Fruit fly (Drosophila melanogaster) whole organism, adult: Measurements from ENCODE around the gene Nfs1.

Experiments
- CG11617 ChIP-seq: fragments of 200-800 bp; sonication (Bioruptor generic); optimal IDR thresholded peaks from 2 replicates; lab custom pipeline; 2017; ENCODE audit warnings: mild to moderate bottlenecking, missing biosample characterization, missing genetic modification reagents, missing genetic modification characterization
- CG12768 ChIP-seq: fragments of 200-800 bp; sonication (Bioruptor generic); optimal IDR thresholded peaks from 2 replicates; lab custom pipeline; 2017; ENCODE audit warnings: missing biosample characterization, missing genetic modification characterization, mild to moderate bottlenecking, moderate library complexity, missing genetic modification reagents
- CG14711 ChIP-seq: fragments of 200-800 bp; sonication (Bioruptor generic); optimal IDR thresholded peaks from 2 replicates; lab custom pipeline; 2018; ENCODE audit warnings: missing biosample characterization, mild to moderate bottlenecking, missing genetic modification characterization, moderate library complexity
- CG1620 ChIP-seq: fragments of 200-800 bp; sonication (Bioruptor generic); optimal IDR thresholded peaks from 2 replicates; lab custom pipeline; 2016; ENCODE audit warnings: missing biosample characterization, missing genetic modification characterization
- CG33017 ChIP-seq: fragments of 200-800 bp; sonication (Bioruptor generic); optimal IDR thresholded peaks from 2 replicates; lab custom pipeline; 2018; ENCODE audit warnings: missing biosample characterization, mild to moderate bottlenecking, missing genetic modification characterization, moderate library complexity
- CG5204 ChIP-seq: fragments of 200-800 bp; sonication (Bioruptor generic); optimal IDR thresholded peaks from 2 replicates; lab custom pipeline; 2016; ENCODE audit warnings: missing biosample characterization, missing genetic modification characterization
- CG7045 ChIP-seq: fragments of 200-800 bp; sonication (Bioruptor generic); optimal IDR thresholded peaks from 2 replicates; lab custom pipeline; 2017; ENCODE audit warnings: missing biosample characterization, mild to moderate bottlenecking, missing genetic modification characterization
- CG7101 ChIP-seq: fragments of 200-800 bp; sonication (Bioruptor generic); optimal IDR thresholded peaks from 2 replicates; lab custom pipeline; 2018; ENCODE audit warnings: missing biosample characterization, mild to moderate bottlenecking, missing genetic modification characterization, moderate library complexity
- Clk ChIP-seq: fragments of 200-800 bp; sonication (Bioruptor generic); optimal IDR thresholded peaks from 2 replicates; lab custom pipeline; 2017; ENCODE audit warnings: missing biosample characterization, missing genetic modification characterization
- Crg-1 ChIP-seq: fragments of 200-800 bp; sonication (Bioruptor generic); optimal IDR thresholded peaks from 2 replicates; lab custom pipeline; 2016; ENCODE audit warnings: missing biosample characterization, missing genetic modification characterization
- Hr96 ChIP-seq: fragments of 200-800 bp; sonication (Bioruptor generic); optimal IDR thresholded peaks from 2 replicates; lab custom pipeline; 2016; ENCODE audit warnings: missing biosample characterization, missing genetic modification characterization
- Mnt ChIP-seq: fragments of 200-800 bp; sonication (Bioruptor generic); optimal IDR thresholded peaks from 2 replicates; lab custom pipeline; 2016; ENCODE audit warnings: missing biosample characterization, mild to moderate bottlenecking, missing genetic modification characterization
- bab1 ChIP-seq: fragments of 200-800 bp; sonication (Bioruptor generic); optimal IDR thresholded peaks from 3 replicates; lab custom pipeline; 2019; ENCODE audit warnings: missing biosample characterization, mild to moderate bottlenecking, missing genetic modification characterization, moderate library complexity
- cic ChIP-seq: fragments of 200-800 bp; sonication (Bioruptor generic); optimal IDR thresholded peaks from 2 replicates; lab custom pipeline; 2017; ENCODE audit warnings: missing biosample characterization, mild to moderate bottlenecking, missing genetic modification characterization, moderate library complexity
- cnc ChIP-seq, 2 experiments: fragments of >200 bp; optimal IDR thresholded peaks; 2 replicates each; lab custom pipeline; 2017
- kay ChIP-seq: fragments of 200-800 bp; sonication (Bioruptor generic); peaks from one replicate; lab custom pipeline; 2016; ENCODE audit warnings: missing biosample characterization, missing genetic modification characterization, borderline replicate concordance
- ovo ChIP-seq: fragments of 200-800 bp; sonication (Bioruptor generic); optimal IDR thresholded peaks from 2 replicates; lab custom pipeline; 2016; ENCODE audit warnings: missing biosample characterization, missing genetic modification characterization
- pad ChIP-seq: fragments of 200-800 bp; sonication (Bioruptor generic); optimal IDR thresholded peaks from 3 replicates; lab custom pipeline; 2017; ENCODE audit warnings: missing biosample characterization, missing genetic modification characterization, mild to moderate bottlenecking, moderate library complexity, missing genetic modification reagents
- tj ChIP-seq: fragments of 200-800 bp; sonication (Bioruptor generic); optimal IDR thresholded peaks from 3 replicates; lab custom pipeline; 2017; ENCODE audit warnings: missing biosample characterization, mild to moderate bottlenecking, missing genetic modification characterization, moderate library complexity
- toe ChIP-seq: fragments of 200-800 bp; sonication (Bioruptor generic); optimal IDR thresholded peaks from 2 replicates; lab custom pipeline; 2016; ENCODE audit warnings: missing biosample characterization, missing genetic modification characterization

Gene Nfs1

dm6 chr2L:11973145-11973738 is 26.2 kb upstream of the Nfs1 start:
- TF ChIP-seq CG5204 (GFP tag; lab: Kevin White, UChicago) (no peak), kay (GFP tag; lab: Kevin White, UChicago) (no peak), bab1 (GFP tag; lab: Kevin White, UChicago) (no peak), CG14711 (tag; lab: Kevin White, UChicago) (no peak), pad (no peak), cic (no peak)

DNA sequence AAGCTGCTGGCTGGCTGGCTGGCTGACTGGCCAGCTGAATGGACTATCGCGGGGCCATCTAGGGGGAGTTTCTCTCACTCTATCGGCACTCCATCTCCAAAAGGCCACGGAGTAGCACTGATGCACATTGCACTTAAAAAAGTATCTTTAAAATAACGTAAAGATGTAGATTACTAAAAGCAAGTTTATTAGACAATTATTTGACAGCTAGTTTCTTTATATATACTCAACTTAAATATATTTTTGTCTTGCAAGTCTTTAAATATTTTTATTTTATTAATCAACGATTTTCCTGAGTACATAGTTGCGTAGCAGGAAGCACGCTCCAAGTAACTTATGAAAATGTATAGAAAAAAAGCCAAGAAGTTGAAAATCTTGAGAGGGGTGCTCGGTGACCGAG is 22.5 kb upstream of the Nfs1 start:
- TF ChIP-seq cic, result no peak
- no peak for TF ChIP-seq CG11617 (GFP tag; lab: Kevin White, UChicago)
- no peak for TF ChIP-seq Hr96 (GFP tag; lab: Kevin White, UChicago)

DNA sequence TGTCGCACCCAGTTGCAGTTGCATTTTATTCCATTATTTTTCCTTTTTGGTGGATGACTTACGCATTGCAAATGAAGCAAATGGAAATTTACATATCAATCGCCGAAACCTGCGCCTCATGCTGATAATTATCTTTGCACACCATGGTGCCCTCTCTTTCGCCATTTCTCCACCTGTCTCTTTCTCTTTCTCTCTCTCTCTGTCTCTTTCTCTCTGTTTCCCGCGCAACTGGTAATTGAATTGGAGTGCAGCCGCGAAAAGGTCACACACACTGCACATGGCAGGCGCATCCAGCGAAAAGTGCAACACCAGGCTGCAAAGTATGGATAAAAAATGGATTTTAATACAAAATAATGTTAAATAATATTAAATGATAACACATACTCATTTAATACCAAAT is 21.7 kb upstream of the Nfs1 start:
- TF ChIP-seq Crg-1 (GFP tag; lab: Kevin White, UChicago) (no peak), Clk (GFP tag; lab: Kevin White, UChicago) (no peak), cnc (optimal IDR thresholded peaks at IDR 0.05; lab: Kevin White, UChicago) (no peak), CG11617 (GFP tag; lab: Kevin White, UChicago) (no peak)

DNA sequence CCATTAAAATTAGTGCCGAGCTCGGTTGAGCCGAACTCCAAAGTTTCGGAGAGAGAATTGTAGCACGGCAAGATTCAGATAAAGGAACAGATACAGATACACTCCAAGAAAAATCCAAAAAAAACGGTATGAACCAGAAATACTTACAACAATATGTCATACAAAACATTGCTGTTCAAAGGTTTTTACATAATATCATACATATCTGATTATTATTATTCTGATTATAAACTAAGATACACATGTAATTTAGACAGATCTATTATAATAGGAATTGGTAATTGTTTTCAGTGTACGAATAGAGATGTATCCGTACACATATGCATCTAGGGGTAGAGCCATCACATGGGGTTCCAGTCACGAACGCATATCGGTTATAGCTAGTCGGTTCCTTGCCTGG is 19.4 kb upstream of the Nfs1 start:
- TF ChIP-seq bab1 (GFP tag; lab: Kevin White, UChicago) (no peak), cnc (optimal IDR thresholded peaks at IDR 0.05; lab: Kevin White, UChicago) (no peak), toe (GFP tag; lab: Kevin White, UChicago) (no peak), cic (no peak), Hr96 (GFP tag; lab: Kevin White, UChicago) (no peak), CG5204 (GFP tag; lab: Kevin White, UChicago) (no peak), CG7101 (tag; lab: Kevin White, UChicago) (no peak), CG1620 (GFP tag; lab: Kevin White, UChicago) (no peak), CG11617 (GFP tag; lab: Kevin White, UChicago) (no peak), CG7045 (GFP tag; lab: Kevin White, UChicago) (no peak)

dm6 chr2L:11981210-11981609 is 18.2 kb upstream of the Nfs1 start, which contains the start of gene CG16965:
TSS of gene CG16965 (plus strand) at chr2L:11981591.
- TF ChIP-seq bab1 (GFP tag; lab: Kevin White, UChicago) (no peak), CG14711 (tag; lab: Kevin White, UChicago) (no peak), CG33017 (tag; lab: Kevin White, UChicago) (no peak), Crg-1 (GFP tag; lab: Kevin White, UChicago) (no peak), cnc (optimal IDR thresholded peaks at IDR 0.05; lab: Kevin White, UChicago) (no peak), cic (peak; percentile 64)

DNA sequence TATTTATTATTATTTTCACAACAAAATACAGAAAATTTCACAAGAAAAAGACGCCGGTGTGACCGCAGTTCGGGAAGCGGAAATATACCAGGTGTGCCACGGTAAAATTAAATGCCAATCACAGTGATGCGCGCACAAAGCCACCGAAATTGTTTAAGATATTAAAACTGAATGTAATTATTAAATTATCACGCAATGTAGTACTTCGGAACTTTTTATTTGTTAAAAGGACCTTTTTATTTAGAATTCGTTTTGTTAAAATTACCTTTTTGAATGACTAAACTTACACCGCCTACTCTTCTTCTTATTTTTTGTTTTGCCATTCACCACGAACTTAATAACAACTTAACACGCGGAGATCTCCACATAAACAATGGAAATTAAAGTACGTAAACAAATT is 11.5 kb upstream of the Nfs1 start, which contains the start of the genes CG6686 and CG34163:
Gene CG6686, minus strand, starts transcription at position 95 of the 400 bp plus-strand sequence.
Gene CG34163, plus strand, starts transcription at position 326 of the 400 bp plus-strand sequence.
- no peak for TF ChIP-seq toe (GFP tag; lab: Kevin White, UChicago)
- peak; percentile 66 for TF ChIP-seq CG11617 (GFP tag; lab: Kevin White, UChicago)
- TF ChIP-seq Clk (GFP tag; lab: Kevin White, UChicago), result no peak
- TF ChIP-seq ovo (GFP tag; lab: Kevin White, UChicago), result peak; percentile 7
- TF ChIP-seq CG7101 (tag; lab: Kevin White, UChicago), result peak; percentile 48
- TF ChIP-seq Crg-1 (GFP tag; lab: Kevin White, UChicago), result peak; percentile 27
- TF ChIP-seq CG14711 (tag; lab: Kevin White, UChicago), result peak; percentile 50
- TF ChIP-seq bab1 (GFP tag; lab: Kevin White, UChicago), result peak; percentile 76
- peak; percentile 91 for TF ChIP-seq Mnt
- no peak for TF ChIP-seq cnc (optimal IDR thresholded peaks at IDR 0.05; lab: Kevin White, UChicago)
- peak; percentile 64 for TF ChIP-seq CG1620 (GFP tag; lab: Kevin White, UChicago)
- TF ChIP-seq tj, result peak; percentile 42
- no peak for TF ChIP-seq pad

dm6 chr2L:11989210-11989609 is 10.2 kb upstream of the Nfs1 start:
- TF ChIP-seq cic (no peak), CG7101 (tag; lab: Kevin White, UChicago) (no peak), CG11617 (GFP tag; lab: Kevin White, UChicago) (no peak), CG33017 (tag; lab: Kevin White, UChicago) (no peak), Crg-1 (GFP tag; lab: Kevin White, UChicago) (no peak), kay (GFP tag; lab: Kevin White, UChicago) (no peak), CG5204 (GFP tag; lab: Kevin White, UChicago) (no peak), CG12768 (GFP tag; lab: Kevin White, UChicago) (no peak), CG1620 (GFP tag; lab: Kevin White, UChicago) (no peak), CG7045 (GFP tag; lab: Kevin White, UChicago) (no peak), toe (GFP tag; lab: Kevin White, UChicago) (no peak), pad (no peak), Mnt (no peak), CG14711 (tag; lab: Kevin White, UChicago) (no peak), bab1 (GFP tag; lab: Kevin White, UChicago) (no peak), cnc (optimal IDR thresholded peaks at IDR 0.05; lab: Kevin White, UChicago) (no peak)
